Fruit fly (Drosophila melanogaster): ENCODE results near the gene CG12099.

Gene CG12099

dm6 chr3L:1545693-1546329 is 12.5 kb downstream of the CG12099 start, which contains the start of the genes CG32313 and Pcyt1 (continued):
- TF ChIP-seq CG30020 (tag; optimal IDR thresholded peaks at IDR 0.05) (peak; percentile 66), Hand (GFP tag; optimal IDR thresholded peaks at IDR 0.05) (no peak), CG9876 (GFP tag; optimal IDR thresholded peaks at IDR 0.05) (no peak), lmd (GFP tag; IDR thresholded peaks at IDR 0.05) (no peak), sr (GFP tag; IDR thresholded peaks at IDR 0.05) (no peak), insv (GFP tag; optimal IDR thresholded peaks at IDR 0.05) (no peak), CG11695 (GFP tag; IDR thresholded peaks at IDR 0.05) (no peak), CG17802 (tag; optimal IDR thresholded peaks at IDR 0.05) (no peak), ro (GFP tag; IDR thresholded peaks at IDR 0.05) (no peak), CG43689 (GFP tag; IDR thresholded peaks at IDR 0.05) (no peak), gsb (GFP tag; IDR thresholded peaks at IDR 0.05) (no peak), h (optimal IDR thresholded peaks at IDR 0.05) (no peak), nerfin-2 (GFP tag; IDR thresholded peaks at IDR 0.05; ENCODE audit: partially characterized antibody) (peak; percentile 89), CG17829 (tag; optimal IDR thresholded peaks at IDR 0.05) (peak; percentile 6), CG3281 (GFP tag; optimal IDR thresholded peaks at IDR 0.05) (peak; percentile 31), yki (optimal IDR thresholded peaks at IDR 0.05) (no peak), prd (optimal IDR thresholded peaks at IDR 0.05) (no peak), prd (GFP tag; IDR thresholded peaks at IDR 0.05) (no peak), Xrp1 (GFP tag; IDR thresholded peaks at IDR 0.05) (no peak; the same call in 1 of the 2 replicates), NC2β (GFP tag; optimal IDR thresholded peaks at IDR 0.05) (peak; percentile 11), CG12769 (tag; optimal IDR thresholded peaks at IDR 0.05) (peak; percentile 15), Opbp (GFP tag; IDR thresholded peaks at IDR 0.05; ENCODE audit: partially characterized antibody) (peak; percentile 93), ssp (GFP tag; IDR thresholded peaks at IDR 0.05) (no peak), CG2202 (tag; optimal IDR thresholded peaks at IDR 0.05) (peak; percentile 5), Hr3 (GFP tag; optimal IDR thresholded peaks at IDR 0.05) (no peak), Atf3 (GFP tag; optimal IDR thresholded peaks at IDR 0.05) (no peak), CG4404 (GFP tag; IDR thresholded peaks at IDR 0.05) (no peak), CG6689 (GFP tag; IDR thresholded peaks at IDR 0.05) (no peak), CG6791 (GFP tag; IDR thresholded peaks at IDR 0.05; ENCODE audit: partially characterized antibody) (peak; percentile 96), tna (GFP tag; IDR thresholded peaks at IDR 0.05; ENCODE audit: partially characterized antibody) (peak; percentile 77), exex (tag; optimal IDR thresholded peaks at IDR 0.05) (no peak), CG9727 (GFP tag; optimal IDR thresholded peaks at IDR 0.05) (no peak), Sox102F (GFP tag; optimal IDR thresholded peaks at IDR 0.05) (no peak), NK7.1 (GFP tag; optimal IDR thresholded peaks at IDR 0.05) (no peak), da (GFP tag; optimal IDR thresholded peaks at IDR 0.05) (no peak), CG17186 (GFP tag; optimal IDR thresholded peaks at IDR 0.05) (peak; percentile 76), bigmax (GFP tag; optimal IDR thresholded peaks at IDR 0.05) (peak; percentile 73), CG33557 (GFP tag; optimal IDR thresholded peaks at IDR 0.05) (no peak), Drgx (GFP tag; IDR thresholded peaks at IDR 0.05) (no peak), Pdp1 (GFP tag; optimal IDR thresholded peaks at IDR 0.05) (no peak), slp2 (GFP tag; optimal IDR thresholded peaks at IDR 0.05) (no peak), Hr51 (GFP tag; optimal IDR thresholded peaks at IDR 0.05) (no peak), btn (GFP tag; optimal IDR thresholded peaks at IDR 0.05) (no peak), knrl (GFP tag; IDR thresholded peaks at IDR 0.05; ENCODE audit: partially characterized antibody) (peak; percentile 85), NC2α (GFP tag; optimal IDR thresholded peaks at IDR 0.05) (no peak), Spps (tag; optimal IDR thresholded peaks at IDR 0.05) (no peak), emc (GFP tag; optimal IDR thresholded peaks at IDR 0.05) (no peak), HLH3B (GFP tag; IDR thresholded peaks at IDR 0.05) (no peak; the same call in 1 of the 2 replicates), repo (GFP tag; optimal IDR thresholded peaks at IDR 0.05) (no peak), CG1832 (GFP tag; optimal IDR thresholded peaks at IDR 0.05) (no peak), hbn (GFP tag; IDR thresholded peaks at IDR 0.05; ENCODE audit: partially characterized antibody) (peak; percentile 81)
